Fruit fly (Drosophila melanogaster): ENCODE results near the gene FoxP.

Gene FoxP

dm6 chr3R:9740713-9741112 lies 10.0 kb upstream of the FoxP start, which contains the start of gene Pnn (continued):
- TF ChIP-seq CG10543 (GFP tag; optimal IDR thresholded peaks at IDR 0.05) (no peak), CG14441 (GFP tag; IDR thresholded peaks at IDR 0.05) (no peak), ken (GFP tag; IDR thresholded peaks at IDR 0.05) (no peak), luna (GFP tag; optimal IDR thresholded peaks at IDR 0.05) (no peak), dimm (GFP tag; IDR thresholded peaks at IDR 0.05) (no peak), CG13894 (tag; optimal IDR thresholded peaks at IDR 0.05) (peak; percentile 77), Eip74EF (GFP tag; optimal IDR thresholded peaks at IDR 0.05) (no peak), CG12744 (GFP tag; optimal IDR thresholded peaks at IDR 0.05) (no peak), shn (GFP tag; optimal IDR thresholded peaks at IDR 0.05) (no peak), Atf3 (GFP tag; optimal IDR thresholded peaks at IDR 0.05) (no peak), psq (GFP tag; optimal IDR thresholded peaks at IDR 0.05) (no peak), CG8924 (tag; optimal IDR thresholded peaks at IDR 0.05) (peak; percentile 52), onecut (GFP tag; IDR thresholded peaks at IDR 0.05) (no peak), CG11085 (GFP tag; IDR thresholded peaks at IDR 0.05) (no peak), sisA (GFP tag; IDR thresholded peaks at IDR 0.05) (no peak), btn (GFP tag; optimal IDR thresholded peaks at IDR 0.05) (no peak), nom (GFP tag; optimal IDR thresholded peaks at IDR 0.05) (no peak), ftz-f1 (GFP tag; optimal IDR thresholded peaks at IDR 0.05) (no peak), CG18619 (GFP tag; optimal IDR thresholded peaks at IDR 0.05) (no peak), Gsc (GFP tag; IDR thresholded peaks at IDR 0.05) (no peak), CG32532 (GFP tag; IDR thresholded peaks at IDR 0.05) (no peak), lov (optimal IDR thresholded peaks at IDR 0.05) (no peak), lov (GFP tag; IDR thresholded peaks at IDR 0.05) (no peak), HLH54F (GFP tag; optimal IDR thresholded peaks at IDR 0.05) (no peak), CG10147 (GFP tag; optimal IDR thresholded peaks at IDR 0.05) (no peak), Dp (GFP tag; optimal IDR thresholded peaks at IDR 0.05) (peak; percentile 27), zfh2 (GFP tag; optimal IDR thresholded peaks at IDR 0.05) (no peak), Lhr (GFP tag; optimal IDR thresholded peaks at IDR 0.05) (no peak), phol (tag; optimal IDR thresholded peaks at IDR 0.05) (peak; percentile 21), Spps (tag; optimal IDR thresholded peaks at IDR 0.05) (no peak), Chrac-16 (GFP tag; optimal IDR thresholded peaks at IDR 0.05) (no peak), cg (GFP tag; optimal IDR thresholded peaks at IDR 0.05) (no peak), Atf6 (GFP tag; IDR thresholded peaks at IDR 0.05) (no peak), CG17328 (GFP tag; IDR thresholded peaks at IDR 0.05) (no peak), CG8478 (optimal IDR thresholded peaks at IDR 0.05) (no peak), CG33557 (GFP tag; optimal IDR thresholded peaks at IDR 0.05) (no peak), Bdp1 (GFP tag; optimal IDR thresholded peaks at IDR 0.05) (no peak), CG9437 (GFP tag; optimal IDR thresholded peaks at IDR 0.05) (peak; percentile 22), CG7963 (GFP tag; IDR thresholded peaks at IDR 0.05; ENCODE audit: partially characterized antibody) (peak; percentile 87), CG7987 (GFP tag; optimal IDR thresholded peaks at IDR 0.05) (no peak), CG14667 (GFP tag; IDR thresholded peaks at IDR 0.05) (no peak), grn (GFP tag; optimal IDR thresholded peaks at IDR 0.05) (no peak), da (GFP tag; optimal IDR thresholded peaks at IDR 0.05) (no peak), yki (optimal IDR thresholded peaks at IDR 0.05) (no peak), Ssrp (tag; optimal IDR thresholded peaks at IDR 0.05) (no peak), kay (GFP tag; optimal IDR thresholded peaks at IDR 0.05) (no peak), CG30020 (tag; optimal IDR thresholded peaks at IDR 0.05) (peak; percentile 63), Trl (optimal IDR thresholded peaks at IDR 0.05) (no peak), Trl (GFP tag; optimal IDR thresholded peaks at IDR 0.05) (no peak), CG10565 (GFP tag; optimal IDR thresholded peaks at IDR 0.05) (no peak), Sox100B (GFP tag; optimal IDR thresholded peaks at IDR 0.05) (peak; percentile 6), mld (GFP tag; IDR thresholded peaks at IDR 0.05; ENCODE audit: partially characterized antibody) (peak; percentile 68; the same call in 1 of the 3 replicates), CG10979 (tag; optimal IDR thresholded peaks at IDR 0.05) (no peak), Camta (GFP tag; optimal IDR thresholded peaks at IDR 0.05) (no peak)
